Fruit fly (Drosophila melanogaster) whole organism, adult: Measurements from ENCODE around the gene pira.
A peak's percentile ranks its signal among the peaks of the same experiment; 100 is the strongest.
"Not testable (repeated sequence)": the region's sequence is repeated elsewhere in the genome, so short reads cannot be mapped to it uniquely, and the experiment has no call there.

Source experiments
- CG1620 ChIP-seq: fragments of 200-800 bp; sonication (Bioruptor generic); optimal IDR thresholded peaks from 2 replicates; lab custom pipeline; 2016; ENCODE audit warnings: missing biosample characterization, missing genetic modification characterization
- CG5204 ChIP-seq: fragments of 200-800 bp; sonication (Bioruptor generic); optimal IDR thresholded peaks from 2 replicates; lab custom pipeline; 2016; ENCODE audit warnings: missing biosample characterization, missing genetic modification characterization
- Hr96 ChIP-seq: fragments of 200-800 bp; sonication (Bioruptor generic); optimal IDR thresholded peaks from 2 replicates; lab custom pipeline; 2016; ENCODE audit warnings: missing biosample characterization, missing genetic modification characterization
- bab1 ChIP-seq: fragments of 200-800 bp; sonication (Bioruptor generic); optimal IDR thresholded peaks from 3 replicates; lab custom pipeline; 2019; ENCODE audit warnings: missing biosample characterization, mild to moderate bottlenecking, missing genetic modification characterization, moderate library complexity
- cic ChIP-seq: fragments of 200-800 bp; sonication (Bioruptor generic); optimal IDR thresholded peaks from 2 replicates; lab custom pipeline; 2017; ENCODE audit warnings: missing biosample characterization, mild to moderate bottlenecking, missing genetic modification characterization, moderate library complexity
- cnc ChIP-seq, 2 experiments: fragments of >200 bp; optimal IDR thresholded peaks; 2 replicates each; lab custom pipeline; 2017
- ovo ChIP-seq: fragments of 200-800 bp; sonication (Bioruptor generic); optimal IDR thresholded peaks from 2 replicates; lab custom pipeline; 2016; ENCODE audit warnings: missing biosample characterization, missing genetic modification characterization
- tj ChIP-seq: fragments of 200-800 bp; sonication (Bioruptor generic); optimal IDR thresholded peaks from 3 replicates; lab custom pipeline; 2017; ENCODE audit warnings: missing biosample characterization, mild to moderate bottlenecking, missing genetic modification characterization, moderate library complexity

DNA sequence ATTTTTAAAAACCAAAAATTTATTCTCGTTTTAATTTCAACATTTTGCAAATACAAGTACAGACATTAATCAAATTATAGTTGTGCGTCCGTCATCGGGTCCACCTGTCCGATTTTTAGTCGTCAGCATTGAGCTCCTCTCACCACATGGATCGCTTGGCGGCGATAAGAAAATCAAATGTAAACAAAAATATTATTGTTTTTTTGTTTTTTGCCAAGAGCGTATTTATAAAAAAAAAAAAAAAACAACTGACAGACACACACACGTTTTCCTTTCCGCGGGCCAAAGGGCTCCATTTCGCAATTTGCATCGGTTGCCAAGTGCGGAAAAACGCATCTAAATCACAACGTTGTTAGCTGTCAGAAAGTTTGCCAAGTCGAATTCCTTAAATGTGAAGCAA lies 493 bp upstream of the pira start:
- TF ChIP-seq cnc (optimal IDR thresholded peaks at IDR 0.05; lab: Kevin White, UChicago); cic (GFP tag; lab: Kevin White, UChicago); CG5204 (GFP tag; lab: Kevin White, UChicago); ovo; bab1 (GFP tag; lab: Kevin White, UChicago); CG1620 (GFP tag; lab: Kevin White, UChicago); Hr96: not testable (repeated sequence)
- TF ChIP-seq tj (GFP tag; lab: Kevin White, UChicago) = peak; percentile 24
